Worm (Caenorhabditis elegans) whole organism, L3 larva: ENCODE measurements around the gene srh-276.

ENCODE experiments used
- ama-1 ChIP-seq: fragments of 150-350 bp; optimal IDR thresholded peaks from 2 replicates; lab custom pipeline; 2018
- ceh-28 ChIP-seq: fragments of 150-350 bp; optimal IDR thresholded peaks from 2 replicates; lab custom pipeline; 2014; ENCODE audit warnings: missing biosample characterization, missing genetic modification reagents, missing genetic modification characterization
- ceh-82 ChIP-seq: fragments of 150-350 bp; optimal IDR thresholded peaks from 2 replicates; lab custom pipeline; 2014; ENCODE audit warnings: missing biosample characterization, missing genetic modification characterization
- elt-1 ChIP-seq: fragments of 150-350 bp; optimal IDR thresholded peaks from 2 replicates; lab custom pipeline; 2014; ENCODE audit warnings: missing biosample characterization, missing genetic modification characterization
- elt-2 ChIP-seq: sonication (generic microtip); optimal IDR thresholded peaks from 2 replicates; lab custom pipeline; 2016; ENCODE audit warnings: missing genetic modification reagents, mild to moderate bottlenecking, missing genetic modification characterization, missing compliant biosample characterization
- fkh-10 ChIP-seq: sonication (generic microtip); optimal IDR thresholded peaks from 2 replicates; lab custom pipeline; 2017; ENCODE audit warnings: missing biosample characterization, missing genetic modification reagents, missing genetic modification characterization
- fos-1 ChIP-seq: fragments of 150-350 bp; optimal IDR thresholded peaks from 2 replicates; lab custom pipeline; 2014; ENCODE audit warnings: missing biosample characterization, missing genetic modification characterization
- nhr-237 ChIP-seq: fragments of 150-350 bp; optimal IDR thresholded peaks from 2 replicates; lab custom pipeline; 2014; ENCODE audit warnings: missing biosample characterization, missing genetic modification characterization
- pqm-1 ChIP-seq: fragments of 150-350 bp; optimal IDR thresholded peaks from 2 replicates; lab custom pipeline; 2017; ENCODE audit warnings: missing biosample characterization, missing genetic modification characterization, inconsistent platforms
- sea-2 ChIP-seq: fragments of 150-350 bp; sonication (generic microtip); optimal IDR thresholded peaks from 4 replicates; lab custom pipeline; 2014; ENCODE audit warnings: missing biosample characterization, missing genetic modification reagents, missing genetic modification characterization
- snpc-4 ChIP-seq: fragments of 150-350 bp; optimal IDR thresholded peaks from 2 replicates; lab custom pipeline; 2014; ENCODE audit warnings: missing biosample characterization, missing genetic modification characterization
- ztf-4 ChIP-seq: fragments of 150-350 bp; optimal IDR thresholded peaks from 2 replicates; lab custom pipeline; 2014; ENCODE audit warnings: missing biosample characterization, missing genetic modification characterization

- TF ChIP-seq ceh-28 (no peak), snpc-4 (tag; lab: Kevin White, UChicago) (no peak), elt-1 (tag; lab: Kevin White, UChicago) (no peak), fkh-10 (GFP tag; lab: Kevin White, UChicago) (no peak), sea-2 (GFP tag; lab: Kevin White, UChicago) (no peak), fos-1 (no peak), elt-2 (tag; lab: Kevin White, UChicago) (peak; percentile 36), nhr-237 (tag; lab: Kevin White, UChicago) (no peak), ztf-4 (tag; lab: Kevin White, UChicago) (no peak), pqm-1 (tag; lab: Kevin White, UChicago) (peak; percentile 54), ama-1 (no peak), ceh-82 (tag; lab: Kevin White, UChicago) (no peak)
Measured at ce11 chrV:15515365-15515764, 13.8 kb upstream of the srh-276 start.
